Fruit fly (Drosophila melanogaster): ENCODE measurements around the gene CadN2.
A peak's percentile ranks its signal among the peaks of the same experiment; 100 is the strongest.

CadN2 gene

dm6 chr2L:17752406-17752805 lies 122.6 kb downstream of the CadN2 start (continued):
- TF ChIP-seq luna (GFP tag; optimal IDR thresholded peaks at IDR 0.05) (no peak), CG10366 (GFP tag; IDR thresholded peaks at IDR 0.05) (no peak), Dip3 (GFP tag; optimal IDR thresholded peaks at IDR 0.05) (no peak), yki (optimal IDR thresholded peaks at IDR 0.05) (peak; percentile 85), CG12155 (GFP tag; optimal IDR thresholded peaks at IDR 0.05) (no peak), CG3163 (GFP tag; optimal IDR thresholded peaks at IDR 0.05) (no peak), salm (tag; optimal IDR thresholded peaks at IDR 0.05) (no peak), chif (GFP tag; optimal IDR thresholded peaks at IDR 0.05) (no peak), CG7786 (GFP tag; optimal IDR thresholded peaks at IDR 0.05) (no peak), Sry-δ (GFP tag; optimal IDR thresholded peaks at IDR 0.05) (no peak), pzg (GFP tag; optimal IDR thresholded peaks at IDR 0.05) (no peak), pfk (GFP tag; optimal IDR thresholded peaks at IDR 0.05) (peak; percentile 78), ewg (GFP tag; optimal IDR thresholded peaks at IDR 0.05) (peak; percentile 78), Jarid2 (GFP tag; optimal IDR thresholded peaks at IDR 0.05) (peak; percentile 82), YL-1 (GFP tag; optimal IDR thresholded peaks at IDR 0.05) (no peak), CTCF (GFP tag; optimal IDR thresholded peaks at IDR 0.05) (no peak), insv (GFP tag; optimal IDR thresholded peaks at IDR 0.05) (peak in 1 of 2 experiments; percentile 78), nerfin-1 (tag; optimal IDR thresholded peaks at IDR 0.05) (peak; percentile 59), Lim3 (GFP tag; IDR thresholded peaks at IDR 0.05) (no peak), CG34422 (GFP tag; IDR thresholded peaks at IDR 0.05) (peak; percentile 44; the same call in 1 of the 3 replicates), pros (GFP tag; optimal IDR thresholded peaks at IDR 0.05) (peak; percentile 53), CG2678 (tag; optimal IDR thresholded peaks at IDR 0.05) (no peak), Ets97D (GFP tag; optimal IDR thresholded peaks at IDR 0.05) (no peak), fu2 (GFP tag; optimal IDR thresholded peaks at IDR 0.05) (no peak), zf30C (GFP tag; optimal IDR thresholded peaks at IDR 0.05) (peak; percentile 47), knrl (GFP tag; IDR thresholded peaks at IDR 0.05; ENCODE audit: partially characterized antibody) (no peak), Deaf1 (tag; optimal IDR thresholded peaks at IDR 0.05) (peak; percentile 30), odd (GFP tag; optimal IDR thresholded peaks at IDR 0.05) (no peak), Tbp (GFP tag; optimal IDR thresholded peaks at IDR 0.05) (no peak), CrebB (tag; optimal IDR thresholded peaks at IDR 0.05) (no peak), CG32767 (GFP tag; IDR thresholded peaks at IDR 0.05) (0 out of 2 replicates have a peak, but pooled peaks have one; percentile 36), Pdp1 (GFP tag; optimal IDR thresholded peaks at IDR 0.05) (no peak), ftz-f1 (GFP tag; optimal IDR thresholded peaks at IDR 0.05) (no peak), CG42726 (GFP tag; IDR thresholded peaks at IDR 0.05; ENCODE audit: partially characterized antibody) (no peak), Opbp (GFP tag; IDR thresholded peaks at IDR 0.05; ENCODE audit: partially characterized antibody) (0 out of 3 replicates have a peak, but pooled peaks have one; percentile 16), lov (optimal IDR thresholded peaks at IDR 0.05) (no peak), lov (GFP tag; IDR thresholded peaks at IDR 0.05) (0 out of 3 replicates have a peak, but pooled peaks have one; percentile 42), onecut (GFP tag; IDR thresholded peaks at IDR 0.05) (peak; percentile 67), CG8089 (GFP tag; optimal IDR thresholded peaks at IDR 0.05) (no peak), tna (GFP tag; IDR thresholded peaks at IDR 0.05; ENCODE audit: partially characterized antibody) (no peak), Trl (optimal IDR thresholded peaks at IDR 0.05) (peak; percentile 90 to 95), Trl (GFP tag; optimal IDR thresholded peaks at IDR 0.05) (peak; percentile 53)

dm6 chr2L:17751220-17751619 lies 123.8 kb downstream of the CadN2 start:
- TF ChIP-seq nerfin-1 (tag; optimal IDR thresholded peaks at IDR 0.05) = peak; percentile 18
- peak; percentile 48 for TF ChIP-seq CG18599 (GFP tag; optimal IDR thresholded peaks at IDR 0.05)
- TF ChIP-seq Hr3 (GFP tag; optimal IDR thresholded peaks at IDR 0.05) = no peak
- TF ChIP-seq Xrp1 (GFP tag; IDR thresholded peaks at IDR 0.05) = 0 out of 2 replicates have a peak, but pooled peaks have one; percentile 6
- TF ChIP-seq crol (GFP tag; IDR thresholded peaks at IDR 0.05) = peak; percentile 69
- no peak for TF ChIP-seq CG8290 (GFP tag; optimal IDR thresholded peaks at IDR 0.05)
- TF ChIP-seq CG8290 (tag; optimal IDR thresholded peaks at IDR 0.05) = no peak
- TF ChIP-seq pfk (GFP tag; optimal IDR thresholded peaks at IDR 0.05) = peak; percentile 32
- no peak for TF ChIP-seq CG6272 (GFP tag; IDR thresholded peaks at IDR 0.05)
- TF ChIP-seq HLH54F (GFP tag; optimal IDR thresholded peaks at IDR 0.05) = no peak
- no peak for TF ChIP-seq Six4 (GFP tag; optimal IDR thresholded peaks at IDR 0.05)
- TF ChIP-seq da (GFP tag; optimal IDR thresholded peaks at IDR 0.05) = no peak
- TF ChIP-seq Ets65A (GFP tag) = peak; percentile 13
- TF ChIP-seq Elba2 (GFP tag; optimal IDR thresholded peaks at IDR 0.05) = no peak
- no peak for TF ChIP-seq cas (GFP tag; IDR thresholded peaks at IDR 0.05)
- peak; percentile 15; the same call in 1 of the 2 replicates for TF ChIP-seq Adf1 (GFP tag; IDR thresholded peaks at IDR 0.05)

All from whole organism, embryonic.